Fruit fly (Drosophila melanogaster) whole organism, embryonic: ENCODE data around the gene lectin-28C.

ENCODE experiments used
- C15 ChIP-seq: fragments of 200-800 bp; sonication (Bioruptor generic); IDR thresholded peaks from 3 replicates; pipeline ENCODE4 v1.3.6; 2022; ENCODE audit warnings: missing biosample characterization, missing genetic modification characterization
- CG10147 ChIP-seq: fragments of 200-800 bp; sonication (Bioruptor generic); optimal IDR thresholded peaks from 2 replicates; lab custom pipeline; 2019; ENCODE audit warnings: missing biosample characterization, mild to moderate bottlenecking, missing genetic modification characterization, moderate library complexity
- CG10366 ChIP-seq: fragments of 200-800 bp; sonication (Bioruptor generic); IDR thresholded peaks from 2 replicates; pipeline ENCODE4 v1.3.6; 2022; ENCODE audit warnings: missing biosample characterization, missing genetic modification characterization
- CG10979 ChIP-seq: fragments of 200-800 bp; sonication (Bioruptor generic); optimal IDR thresholded peaks from 2 replicates; lab custom pipeline; 2018; ENCODE audit warnings: missing biosample characterization, mild to moderate bottlenecking, missing genetic modification characterization, moderate library complexity
- CG11504 ChIP-seq: fragments of 200-800 bp; sonication (Bioruptor generic); optimal IDR thresholded peaks from 3 replicates; lab custom pipeline; 2019; ENCODE audit warnings: missing biosample characterization, mild to moderate bottlenecking, missing genetic modification characterization, moderate library complexity
- CG11560 ChIP-seq: fragments of 200-800 bp; sonication (Bioruptor generic); IDR thresholded peaks from 3 replicates; pipeline ENCODE4 v1.3.6; 2022; ENCODE audit warnings: missing biosample characterization, missing genetic modification characterization
- CG12155 ChIP-seq: fragments of 200-800 bp; sonication (Bioruptor generic); optimal IDR thresholded peaks from 3 replicates; lab custom pipeline; 2016; ENCODE audit warnings: missing biosample characterization, missing genetic modification characterization
- CG13287 ChIP-seq: fragments of 200-800 bp; sonication (Bioruptor generic); IDR thresholded peaks from 2 replicates; pipeline ENCODE4 v1.3.6; 2022; ENCODE audit warnings: missing biosample characterization, missing genetic modification characterization; ENCODE audit not compliant: partially characterized antibody
- CG13424 ChIP-seq: fragments of 200-800 bp; sonication (Bioruptor generic); optimal IDR thresholded peaks from 2 replicates; lab custom pipeline; 2019; ENCODE audit warnings: missing biosample characterization, mild to moderate bottlenecking, missing genetic modification characterization, moderate library complexity
- CG14965 ChIP-seq: fragments of 200-800 bp; sonication (Bioruptor generic); optimal IDR thresholded peaks from 2 replicates; lab custom pipeline; 2016; ENCODE audit warnings: missing biosample characterization, missing genetic modification characterization, borderline replicate concordance
- CG17186 ChIP-seq: fragments of 200-800 bp; sonication (Bioruptor generic); optimal IDR thresholded peaks from 3 replicates; lab custom pipeline; 2017; ENCODE audit warnings: missing biosample characterization, missing genetic modification reagents, missing genetic modification characterization
- CG30020 ChIP-seq: fragments of 200-800 bp; optimal IDR thresholded peaks from 2 replicates; lab custom pipeline; 2019; ENCODE audit warnings: missing biosample characterization, mild to moderate bottlenecking, missing genetic modification characterization, moderate library complexity
- CG3065 ChIP-seq: fragments of 200-800 bp; sonication (Bioruptor generic); optimal IDR thresholded peaks from 2 replicates; lab custom pipeline; 2016; ENCODE audit warnings: missing biosample characterization, missing genetic modification characterization
- CG33557 ChIP-seq: fragments of 200-800 bp; sonication (Bioruptor generic); optimal IDR thresholded peaks from 2 replicates; lab custom pipeline; 2019; ENCODE audit warnings: missing biosample characterization, mild to moderate bottlenecking, missing genetic modification characterization, moderate library complexity
- CG3726 ChIP-seq: fragments of 200-800 bp; sonication (Bioruptor generic); IDR thresholded peaks from 3 replicates; pipeline ENCODE4, ENCODE4 v1.3.6; 2022; ENCODE audit warnings: missing biosample characterization, missing genetic modification characterization
- CG5180 ChIP-seq: fragments of 200-800 bp; sonication (Bioruptor generic); optimal IDR thresholded peaks from 3 replicates; lab custom pipeline; 2017; ENCODE audit warnings: missing biosample characterization, missing genetic modification characterization, mild to moderate bottlenecking, moderate library complexity, missing genetic modification reagents
- CG6175 ChIP-seq: fragments of 200-800 bp; sonication (Bioruptor generic); IDR thresholded peaks from 3 replicates; pipeline ENCODE4 v1.3.6; 2022; ENCODE audit warnings: missing biosample characterization, missing genetic modification characterization
- CG6791 ChIP-seq: fragments of 200-800 bp; sonication (Bioruptor generic); IDR thresholded peaks from 3 replicates; pipeline ENCODE4 v1.3.6; 2022; ENCODE audit warnings: missing biosample characterization, missing genetic modification characterization; ENCODE audit not compliant: partially characterized antibody
- CG7556 ChIP-seq: fragments of 200-800 bp; sonication (Bioruptor generic); optimal IDR thresholded peaks from 2 replicates; lab custom pipeline; 2017; ENCODE audit warnings: missing biosample characterization, mild to moderate bottlenecking, missing genetic modification characterization
- CG7987 ChIP-seq: fragments of 200-800 bp; sonication (Bioruptor generic); optimal IDR thresholded peaks from 2 replicates; lab custom pipeline; 2018; ENCODE audit warnings: missing biosample characterization, mild to moderate bottlenecking, missing genetic modification characterization, moderate library complexity
- CG9876 ChIP-seq: fragments of 200-800 bp; sonication (Bioruptor generic); optimal IDR thresholded peaks from 2 replicates; lab custom pipeline; 2016; ENCODE audit warnings: missing biosample characterization, missing genetic modification characterization
- CTCF ChIP-seq: fragments of 200-800 bp; sonication (Bioruptor generic); optimal IDR thresholded peaks from 2 replicates; lab custom pipeline; 2017; ENCODE audit warnings: missing biosample characterization, mild to moderate bottlenecking, missing genetic modification characterization, moderate library complexity
- CkIIα-i1 ChIP-seq: fragments of 200-800 bp; sonication (Bioruptor generic); IDR thresholded peaks from 2 replicates; pipeline ENCODE4 v1.3.6; 2022; ENCODE audit warnings: missing biosample characterization, missing genetic modification characterization
- Dek ChIP-seq: fragments of 200-800 bp; sonication (Bioruptor generic); optimal IDR thresholded peaks from 3 replicates; lab custom pipeline; 2019; ENCODE audit warnings: missing biosample characterization, mild to moderate bottlenecking, missing genetic modification characterization, moderate library complexity
- Dll ChIP-seq: fragments of 200-800 bp; sonication (Bioruptor generic); IDR thresholded peaks from 4 replicates; pipeline ENCODE4 v1.3.6; 2022; ENCODE audit warnings: missing biosample characterization, missing genetic modification characterization; ENCODE audit not compliant: partially characterized antibody
- E2f1 ChIP-seq: fragments of 200-800 bp; sonication (Bioruptor generic); IDR thresholded peaks from 2 replicates; pipeline ENCODE4 v1.3.6; 2022; ENCODE audit warnings: missing biosample characterization, missing genetic modification characterization
- HLH4C ChIP-seq: fragments of 200-800 bp; sonication (Bioruptor generic); IDR thresholded peaks from 3 replicates; pipeline ENCODE4 v1.3.6; 2022; ENCODE audit warnings: missing biosample characterization, missing genetic modification characterization; ENCODE audit not compliant: partially characterized antibody
- HmgD ChIP-seq: fragments of 200-800 bp; sonication (Bioruptor generic); optimal IDR thresholded peaks from 3 replicates; lab custom pipeline; 2016; ENCODE audit warnings: missing biosample characterization, missing genetic modification characterization
- Lpt ChIP-seq: fragments of >200 bp; optimal IDR thresholded peaks from 2 replicates; lab custom pipeline; 2018; ENCODE audit warnings: missing biosample characterization, missing genetic modification characterization
- MBD-R2 ChIP-seq: fragments of 200-800 bp; sonication (Bioruptor generic); IDR thresholded peaks from 2 replicates; pipeline ENCODE4 v1.3.6; 2022; ENCODE audit warnings: missing biosample characterization, missing genetic modification characterization
- Mrtf ChIP-seq: fragments of 200-800 bp; sonication (Bioruptor generic); IDR thresholded peaks from 3 replicates; pipeline ENCODE4 v1.3.6; 2022; ENCODE audit warnings: missing biosample characterization, missing genetic modification characterization
- Nf-YA ChIP-seq: fragments of 200-800 bp; sonication (Bioruptor generic); IDR thresholded peaks from 2 replicates; pipeline ENCODE4 v1.3.6; 2022; ENCODE audit warnings: missing biosample characterization, missing genetic modification characterization
- PHDP ChIP-seq: fragments of 200-800 bp; sonication (Bioruptor generic); optimal IDR thresholded peaks from 3 replicates; lab custom pipeline; 2018; ENCODE audit warnings: missing biosample characterization, mild to moderate bottlenecking, missing genetic modification characterization, moderate library complexity
- Rfx ChIP-seq: fragments of 200-800 bp; sonication (Bioruptor generic); IDR thresholded peaks from 2 replicates; pipeline ENCODE4 v1.3.6; 2022; ENCODE audit warnings: missing biosample characterization, missing genetic modification characterization
- Side ChIP-seq: fragments of 200-800 bp; sonication (Bioruptor generic); optimal IDR thresholded peaks from 2 replicates; lab custom pipeline; 2016; ENCODE audit warnings: missing biosample characterization, missing genetic modification characterization
- al ChIP-seq: fragments of 200-800 bp; sonication (Bioruptor generic); IDR thresholded peaks from 2 replicates; pipeline ENCODE4 v1.3.6; 2022; ENCODE audit warnings: missing biosample characterization, missing genetic modification characterization
- cato ChIP-seq: fragments of 200-800 bp; sonication (Bioruptor generic); optimal IDR thresholded peaks from 2 replicates; lab custom pipeline; 2016; ENCODE audit warnings: missing biosample characterization, missing genetic modification characterization, borderline replicate concordance
- crc ChIP-seq: fragments of 200-800 bp; sonication (Bioruptor generic); optimal IDR thresholded peaks from 2 replicates; lab custom pipeline; 2016; ENCODE audit warnings: missing biosample characterization, missing genetic modification characterization
- dmrt99B ChIP-seq: fragments of 200-800 bp; sonication (Bioruptor generic); optimal IDR thresholded peaks from 2 replicates; lab custom pipeline; 2018; ENCODE audit warnings: missing biosample characterization, mild to moderate bottlenecking, missing genetic modification characterization, moderate library complexity
- eve ChIP-seq, 2 experiments: fragments of >200 bp; optimal IDR thresholded peaks; 2 replicates each; lab custom pipeline; 2017; ENCODE audit warnings: missing biosample characterization in 2 of 2, missing genetic modification characterization in 2 of 2
- gro ChIP-seq: fragments of 200-800 bp; sonication (Bioruptor generic); optimal IDR thresholded peaks from 2 replicates; lab custom pipeline; 2016; ENCODE audit warnings: missing biosample characterization, missing genetic modification characterization
- mam ChIP-seq: fragments of 200-800 bp; sonication (Bioruptor generic); optimal IDR thresholded peaks from 3 replicates; lab custom pipeline; 2016; ENCODE audit warnings: missing biosample characterization, missing genetic modification characterization
- pros ChIP-seq: fragments of 200-800 bp; sonication (Bioruptor generic); optimal IDR thresholded peaks from 3 replicates; lab custom pipeline; 2019; ENCODE audit warnings: missing biosample characterization, mild to moderate bottlenecking, missing genetic modification characterization, moderate library complexity
- ranshi ChIP-seq: fragments of 200-800 bp; sonication (Bioruptor generic); IDR thresholded peaks from 2 replicates; pipeline ENCODE4 v1.3.6; 2022; ENCODE audit warnings: missing biosample characterization, missing genetic modification characterization
- rib ChIP-seq: fragments of 200-800 bp; sonication (Bioruptor generic); IDR thresholded peaks from 2 replicates; pipeline ENCODE4 v1.3.6; 2022; ENCODE audit warnings: missing biosample characterization, missing genetic modification characterization
- run ChIP-seq: fragments of 200-800 bp; sonication (Bioruptor generic); optimal IDR thresholded peaks from 3 replicates; lab custom pipeline; 2018; ENCODE audit warnings: missing biosample characterization, mild to moderate bottlenecking, missing genetic modification characterization
- shn ChIP-seq: fragments of 200-800 bp; sonication (Bioruptor generic); optimal IDR thresholded peaks from 3 replicates; lab custom pipeline; 2016; ENCODE audit warnings: missing biosample characterization, missing genetic modification characterization
- slbo ChIP-seq: fragments of 200-800 bp; sonication (Bioruptor generic); IDR thresholded peaks from 2 replicates; pipeline ENCODE4 v1.3.6; 2022; ENCODE audit warnings: missing biosample characterization, missing genetic modification characterization
- sqz ChIP-seq: fragments of 200-800 bp; sonication (Bioruptor generic); optimal IDR thresholded peaks from 3 replicates; lab custom pipeline; 2018; ENCODE audit warnings: missing biosample characterization, mild to moderate bottlenecking, missing genetic modification characterization
- sr ChIP-seq: fragments of 200-800 bp; sonication (Bioruptor generic); IDR thresholded peaks from 3 replicates; pipeline ENCODE4 v1.3.6; 2022; ENCODE audit warnings: missing biosample characterization, missing genetic modification characterization
- stc ChIP-seq: fragments of 200-800 bp; sonication (Bioruptor generic); IDR thresholded peaks from 2 replicates; pipeline ENCODE4 v1.3.6; 2022; ENCODE audit warnings: missing biosample characterization, missing genetic modification characterization
- vfl ChIP-seq: fragments of 200-800 bp; sonication (Bioruptor generic); optimal IDR thresholded peaks from 2 replicates; lab custom pipeline; 2016; ENCODE audit warnings: missing biosample characterization, missing genetic modification characterization

The lectin-28C gene

dm6 chr2L:7828231-7828630, 28.6 kb upstream of the lectin-28C start (continued):
- TF ChIP-seq slbo (GFP tag; lab: Robert Waterston, UW) (peak; percentile 50), CG12155 (GFP tag; lab: Kevin White, UChicago) (no peak), CG13287 (GFP tag; lab: Robert Waterston, UW) (peak; percentile 16; the same call in 1 of the 2 replicates), ranshi (GFP tag; lab: Robert Waterston, UW) (no peak), Nf-YA (GFP tag; lab: Robert Waterston, UW) (no peak), sqz (peak; percentile 98), Rfx (GFP tag; lab: Robert Waterston, UW) (peak; percentile 43; the same call in 1 of the 2 replicates), CG6175 (GFP tag; lab: Robert Waterston, UW) (no peak), crc (GFP tag; lab: Kevin White, UChicago) (no peak), CG3065 (GFP tag; lab: Kevin White, UChicago) (no peak), rib (GFP tag; lab: Robert Waterston, UW) (peak; percentile 93), CTCF (no peak), pros (peak; percentile 9), C15 (GFP tag; lab: Robert Waterston, UW) (no peak), E2f1 (GFP tag; lab: Robert Waterston, UW) (peak; percentile 24; the same call in 1 of the 2 replicates), Lpt (GFP tag; lab: Kevin White, UChicago) (no peak), CG10366 (GFP tag; lab: Robert Waterston, UW) (no peak), CG11504 (tag; lab: Kevin White, UChicago) (no peak), Dek (tag; lab: Kevin White, UChicago) (no peak), eve (GFP tag; optimal IDR thresholded peaks at IDR 0.05; lab: Kevin White, UChicago) (no peak), Mrtf (no peak), al (GFP tag; lab: Robert Waterston, UW) (no peak), sr (GFP tag; lab: Robert Waterston, UW) (no peak), CG13424 (tag; lab: Kevin White, UChicago) (no peak), stc (GFP tag; lab: Robert Waterston, UW) (no peak), CG30020 (tag; lab: Kevin White, UChicago) (peak; percentile 19), mam (no peak), MBD-R2 (peak; percentile 30; the same call in 1 of the 2 replicates), CG11560 (tag; lab: Robert Waterston, UW) (no peak), Dll (GFP tag; lab: Robert Waterston, UW) (no peak), CG7987 (GFP tag; lab: Kevin White, UChicago) (no peak), cato (GFP tag; lab: Kevin White, UChicago) (no peak), PHDP (tag; lab: Kevin White, UChicago) (no peak), shn (no peak), CG9876 (GFP tag; lab: Kevin White, UChicago) (no peak), vfl (GFP tag; lab: Kevin White, UChicago) (no peak), run (tag; lab: Kevin White, UChicago) (no peak), HmgD (peak; percentile 45), CkIIα-i1 (no peak), CG10979 (no peak), CG33557 (peak; percentile 46), CG7556 (GFP tag; lab: Kevin White, UChicago) (no peak), dmrt99B (tag; lab: Kevin White, UChicago) (peak; percentile 22), CG14965 (GFP tag; lab: Kevin White, UChicago) (no peak), CG5180 (no peak), CG17186 (GFP tag; lab: Kevin White, UChicago) (peak; percentile 30), gro (GFP tag; lab: Kevin White, UChicago) (no peak), CG6791 (GFP tag; lab: Robert Waterston, UW) (peak; percentile 65; the same call in 2 of the 3 replicates), CG3726 (no peak), Side (GFP tag; lab: Kevin White, UChicago) (no peak), HLH4C (GFP tag; lab: Robert Waterston, UW) (peak; percentile 35), CG10147 (GFP tag; lab: Kevin White, UChicago) (no peak)
